Fruit fly (Drosophila melanogaster) whole organism, embryonic: Measurements from ENCODE around the gene Best4.

Experiments
- Bgb ChIP-seq: fragments of 200-800 bp; sonication (Bioruptor generic); IDR thresholded peaks from 2 replicates; pipeline ENCODE4 v1.3.6; 2022; ENCODE audit warnings: missing biosample characterization, missing genetic modification characterization; ENCODE audit not compliant: partially characterized antibody
- CG14860 ChIP-seq: fragments of 200-800 bp; sonication (Bioruptor generic); IDR thresholded peaks from 3 replicates; pipeline ENCODE4 v1.3.6; 2022; ENCODE audit warnings: missing biosample characterization, missing genetic modification characterization; ENCODE audit not compliant: partially characterized antibody
- CG15269 ChIP-seq: fragments of 200-800 bp; sonication (Bioruptor generic); optimal IDR thresholded peaks from 2 replicates; lab custom pipeline; 2018; ENCODE audit warnings: missing biosample characterization, mild to moderate bottlenecking, missing genetic modification characterization, moderate library complexity
- CG2199 ChIP-seq: fragments of 200-800 bp; sonication (Bioruptor generic); IDR thresholded peaks from 3 replicates; pipeline ENCODE4 v1.3.6; 2022; ENCODE audit warnings: missing biosample characterization, missing genetic modification characterization
- CG33557 ChIP-seq: fragments of 200-800 bp; sonication (Bioruptor generic); optimal IDR thresholded peaks from 2 replicates; lab custom pipeline; 2019; ENCODE audit warnings: missing biosample characterization, mild to moderate bottlenecking, missing genetic modification characterization, moderate library complexity
- CG5245 ChIP-seq: fragments of 200-800 bp; sonication (Bioruptor generic); optimal IDR thresholded peaks from 3 replicates; lab custom pipeline; 2016; ENCODE audit warnings: missing biosample characterization, missing genetic modification characterization
- CG6175 ChIP-seq: fragments of 200-800 bp; sonication (Bioruptor generic); IDR thresholded peaks from 3 replicates; pipeline ENCODE4 v1.3.6; 2022; ENCODE audit warnings: missing biosample characterization, missing genetic modification characterization
- CG6854 ChIP-seq: fragments of 200-800 bp; sonication (Bioruptor generic); optimal IDR thresholded peaks from 3 replicates; lab custom pipeline; 2017; ENCODE audit warnings: missing biosample characterization, mild to moderate bottlenecking, missing genetic modification characterization
- CG7745 ChIP-seq: fragments of 200-800 bp; sonication (Bioruptor generic); optimal IDR thresholded peaks from 2 replicates; lab custom pipeline; 2018; ENCODE audit warnings: missing biosample characterization, mild to moderate bottlenecking, missing genetic modification characterization, moderate library complexity
- CG9727 ChIP-seq: fragments of 200-800 bp; sonication (Bioruptor generic); optimal IDR thresholded peaks from 3 replicates; lab custom pipeline; 2017; ENCODE audit warnings: missing biosample characterization, mild to moderate bottlenecking, missing genetic modification characterization
- CG9932 ChIP-seq: fragments of 200-800 bp; sonication (Bioruptor generic); IDR thresholded peaks from 2 replicates; pipeline ENCODE4 v1.3.6; 2022; ENCODE audit warnings: missing biosample characterization, missing genetic modification characterization
- D ChIP-seq, 2 experiments: fragments of 200-800 bp in 1 of 2; fragments of >200 bp in 1 of 2; sonication (Bioruptor generic) in 1 of 2; optimal IDR thresholded peaks; 2 replicates in 1 of 2; 3 replicates in 1 of 2; lab custom pipeline; 2017; ENCODE audit warnings: mild to moderate bottlenecking in 1 of 2, missing biosample characterization in 1 of 2, missing genetic modification characterization in 1 of 2, missing genetic modification reagents in 1 of 2
- Dbx ChIP-seq: fragments of 200-800 bp; sonication (Bioruptor generic); IDR thresholded peaks from 3 replicates; pipeline ENCODE4 v1.3.6; 2022; ENCODE audit warnings: missing biosample characterization, missing genetic modification characterization
- Deaf1 ChIP-seq: fragments of 200-800 bp; optimal IDR thresholded peaks from 3 replicates; lab custom pipeline; 2019; ENCODE audit warnings: missing biosample characterization, mild to moderate bottlenecking, missing genetic modification characterization, moderate library complexity
- HLH3B ChIP-seq: fragments of 200-800 bp; sonication (Bioruptor generic); IDR thresholded peaks from 2 replicates; pipeline ENCODE4 v1.3.6; 2022; ENCODE audit warnings: missing biosample characterization, missing genetic modification characterization
- HLHmδ ChIP-seq: fragments of 200-800 bp; sonication (Bioruptor generic); optimal IDR thresholded peaks from 2 replicates; lab custom pipeline; 2018; ENCODE audit warnings: missing biosample characterization, mild to moderate bottlenecking, missing genetic modification characterization, moderate library complexity
- Hr51 ChIP-seq, 2 experiments: fragments of 200-800 bp; sonication (Bioruptor generic); optimal IDR thresholded peaks; 2 replicates in 1 of 2; 3 replicates in 1 of 2; lab custom pipeline; 2016 to 2018; ENCODE audit warnings: missing biosample characterization in 2 of 2, missing genetic modification characterization in 2 of 2, mild to moderate bottlenecking in 1 of 2, moderate library complexity in 1 of 2
- Jarid2 ChIP-seq: fragments of 200-800 bp; sonication (Bioruptor generic); optimal IDR thresholded peaks from 3 replicates; lab custom pipeline; 2017; ENCODE audit warnings: mild to moderate bottlenecking, missing biosample characterization, missing genetic modification reagents, missing genetic modification characterization
- Mad ChIP-seq: fragments of 200-800 bp; sonication (Bioruptor generic); optimal IDR thresholded peaks from 2 replicates; lab custom pipeline; 2016; ENCODE audit warnings: missing biosample characterization, missing genetic modification characterization
- Med ChIP-seq: fragments of 200-800 bp; sonication (Bioruptor generic); peaks from one replicate; lab custom pipeline; 2016; ENCODE audit warnings: missing biosample characterization, missing genetic modification characterization, mild to moderate bottlenecking, inconsistent platforms, moderate library complexity
- Myb ChIP-seq: fragments of 200-800 bp; sonication (Bioruptor generic); optimal IDR thresholded peaks from 2 replicates; lab custom pipeline; 2016; ENCODE audit warnings: missing biosample characterization, missing genetic modification characterization
- NC2α ChIP-seq: fragments of 200-800 bp; sonication (Bioruptor generic); optimal IDR thresholded peaks from 2 replicates; lab custom pipeline; 2016; ENCODE audit warnings: missing biosample characterization, missing genetic modification characterization
- Xrp1 ChIP-seq: fragments of 200-800 bp; sonication (Bioruptor generic); IDR thresholded peaks from 2 replicates; pipeline ENCODE4 v1.3.6; 2022; ENCODE audit warnings: missing biosample characterization, missing genetic modification characterization
- abd-A ChIP-seq: fragments of 200-800 bp; sonication (Bioruptor generic); optimal IDR thresholded peaks from 3 replicates; lab custom pipeline; 2019; ENCODE audit warnings: missing biosample characterization, mild to moderate bottlenecking, missing genetic modification characterization, moderate library complexity
- ac ChIP-seq: fragments of 200-800 bp; sonication (Bioruptor generic); optimal IDR thresholded peaks from 3 replicates; lab custom pipeline; 2017; ENCODE audit warnings: missing biosample characterization, mild to moderate bottlenecking, missing genetic modification characterization
- ara ChIP-seq: fragments of 200-800 bp; sonication (Bioruptor generic); IDR thresholded peaks from 2 replicates; pipeline ENCODE4 v1.3.6; 2022; ENCODE audit warnings: missing biosample characterization, missing genetic modification characterization
- bbx ChIP-seq: fragments of 200-800 bp; sonication (Bioruptor generic); IDR thresholded peaks from 2 replicates; pipeline ENCODE4 v1.3.6; 2022; ENCODE audit warnings: missing biosample characterization, missing genetic modification characterization; ENCODE audit not compliant: partially characterized antibody
- caup ChIP-seq: fragments of 200-800 bp; sonication (Bioruptor generic); optimal IDR thresholded peaks from 3 replicates; lab custom pipeline; 2017; ENCODE audit warnings: missing biosample characterization, mild to moderate bottlenecking, missing genetic modification characterization, moderate library complexity; ENCODE audit not compliant: severe bottlenecking
- cg ChIP-seq: fragments of 200-800 bp; sonication (Bioruptor generic); optimal IDR thresholded peaks from 3 replicates; lab custom pipeline; 2019; ENCODE audit warnings: missing biosample characterization, mild to moderate bottlenecking, missing genetic modification characterization, moderate library complexity
- crol ChIP-seq: fragments of 200-800 bp; sonication (Bioruptor generic); IDR thresholded peaks from 2 replicates; pipeline ENCODE4 v1.3.6; 2022; ENCODE audit warnings: missing biosample characterization, missing genetic modification characterization
- ewg ChIP-seq: fragments of 200-800 bp; sonication (Bioruptor generic); optimal IDR thresholded peaks from 3 replicates; lab custom pipeline; 2017; ENCODE audit warnings: mild to moderate bottlenecking, missing biosample characterization, missing genetic modification reagents, missing genetic modification characterization
- fd102C ChIP-seq: fragments of 200-800 bp; sonication (Bioruptor generic); optimal IDR thresholded peaks from 2 replicates; lab custom pipeline; 2018; ENCODE audit warnings: missing biosample characterization, mild to moderate bottlenecking, missing genetic modification characterization, moderate library complexity
- fru ChIP-seq: fragments of >200 bp; optimal IDR thresholded peaks from 2 replicates; lab custom pipeline; 2017
- her ChIP-seq: fragments of 200-800 bp; sonication (Bioruptor generic); optimal IDR thresholded peaks from 2 replicates; lab custom pipeline; 2016; ENCODE audit warnings: missing biosample characterization, missing genetic modification characterization
- jing ChIP-seq: fragments of 200-800 bp; sonication (Bioruptor generic); optimal IDR thresholded peaks from 2 replicates; lab custom pipeline; 2018; ENCODE audit warnings: missing biosample characterization, mild to moderate bottlenecking, missing genetic modification characterization
- kni ChIP-seq: fragments of 200-800 bp; sonication (Bioruptor generic); optimal IDR thresholded peaks from 3 replicates; lab custom pipeline; 2017; ENCODE audit warnings: mild to moderate bottlenecking, missing biosample characterization, missing genetic modification reagents, missing genetic modification characterization
- lilli ChIP-seq: fragments of 200-800 bp; sonication (Bioruptor generic); optimal IDR thresholded peaks from 3 replicates; lab custom pipeline; 2016; ENCODE audit warnings: missing biosample characterization, missing genetic modification characterization
- nom ChIP-seq: fragments of 200-800 bp; sonication (Bioruptor generic); optimal IDR thresholded peaks from 2 replicates; lab custom pipeline; 2017; ENCODE audit warnings: missing biosample characterization, missing genetic modification characterization, mild to moderate bottlenecking, moderate library complexity, missing genetic modification reagents
- oc ChIP-seq: fragments of 200-800 bp; sonication (Bioruptor generic); optimal IDR thresholded peaks from 2 replicates; lab custom pipeline; 2018; ENCODE audit warnings: missing biosample characterization, mild to moderate bottlenecking, missing genetic modification characterization, moderate library complexity
- odd ChIP-seq: fragments of 200-800 bp; sonication (Bioruptor generic); optimal IDR thresholded peaks from 2 replicates; lab custom pipeline; 2017; ENCODE audit warnings: missing biosample characterization, mild to moderate bottlenecking, missing genetic modification characterization
- pros ChIP-seq: fragments of 200-800 bp; sonication (Bioruptor generic); optimal IDR thresholded peaks from 3 replicates; lab custom pipeline; 2019; ENCODE audit warnings: missing biosample characterization, mild to moderate bottlenecking, missing genetic modification characterization, moderate library complexity
- salm ChIP-seq: fragments of 200-800 bp; sonication (Bioruptor generic); optimal IDR thresholded peaks from 2 replicates; lab custom pipeline; 2018; ENCODE audit warnings: missing biosample characterization, mild to moderate bottlenecking, missing genetic modification characterization
- so ChIP-seq: fragments of 200-800 bp; sonication (Bioruptor generic); IDR thresholded peaks from 3 replicates; pipeline ENCODE4 v1.3.6; 2022; ENCODE audit warnings: missing biosample characterization, missing genetic modification characterization
- sqz ChIP-seq: fragments of 200-800 bp; sonication (Bioruptor generic); optimal IDR thresholded peaks from 3 replicates; lab custom pipeline; 2018; ENCODE audit warnings: missing biosample characterization, mild to moderate bottlenecking, missing genetic modification characterization
- sr ChIP-seq: fragments of 200-800 bp; sonication (Bioruptor generic); IDR thresholded peaks from 3 replicates; pipeline ENCODE4 v1.3.6; 2022; ENCODE audit warnings: missing biosample characterization, missing genetic modification characterization
- zfh1 ChIP-seq: fragments of 200-800 bp; sonication (Bioruptor generic); IDR thresholded peaks from 3 replicates; pipeline ENCODE4 v1.3.6; 2022; ENCODE audit warnings: missing biosample characterization, missing genetic modification characterization

Best4 gene

DNA sequence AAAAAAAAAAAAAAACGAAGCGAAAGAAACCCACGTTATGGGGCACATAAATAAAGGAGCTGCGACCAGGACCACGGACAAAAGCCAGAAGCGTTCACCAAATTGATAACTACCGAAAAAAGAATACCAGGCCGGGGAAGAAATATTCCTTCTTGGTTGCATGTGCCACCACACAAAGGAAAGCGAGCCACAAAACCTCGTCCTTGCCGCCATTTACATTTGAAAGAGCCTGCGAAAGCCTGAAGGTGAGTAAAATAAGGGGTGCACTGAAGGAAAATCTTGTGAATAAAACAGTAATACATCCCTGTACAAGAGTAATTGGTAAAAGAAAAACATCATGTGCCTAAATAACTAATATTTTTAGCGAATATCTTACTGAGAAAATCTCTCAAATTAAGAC lies 35.9 kb downstream of the Best4 start (continued):
- no peak for TF ChIP-seq CG5245 (GFP tag; lab: Kevin White, UChicago)
- no peak for TF ChIP-seq sr (GFP tag; lab: Robert Waterston, UW)
- no peak for TF ChIP-seq caup (GFP tag; lab: Kevin White, UChicago)
- no peak for TF ChIP-seq ewg (GFP tag; lab: Kevin White, UChicago)
- no peak for TF ChIP-seq CG9932 (GFP tag; lab: Robert Waterston, UW)
- TF ChIP-seq, all 482 proteins: peak for 8

DNA sequence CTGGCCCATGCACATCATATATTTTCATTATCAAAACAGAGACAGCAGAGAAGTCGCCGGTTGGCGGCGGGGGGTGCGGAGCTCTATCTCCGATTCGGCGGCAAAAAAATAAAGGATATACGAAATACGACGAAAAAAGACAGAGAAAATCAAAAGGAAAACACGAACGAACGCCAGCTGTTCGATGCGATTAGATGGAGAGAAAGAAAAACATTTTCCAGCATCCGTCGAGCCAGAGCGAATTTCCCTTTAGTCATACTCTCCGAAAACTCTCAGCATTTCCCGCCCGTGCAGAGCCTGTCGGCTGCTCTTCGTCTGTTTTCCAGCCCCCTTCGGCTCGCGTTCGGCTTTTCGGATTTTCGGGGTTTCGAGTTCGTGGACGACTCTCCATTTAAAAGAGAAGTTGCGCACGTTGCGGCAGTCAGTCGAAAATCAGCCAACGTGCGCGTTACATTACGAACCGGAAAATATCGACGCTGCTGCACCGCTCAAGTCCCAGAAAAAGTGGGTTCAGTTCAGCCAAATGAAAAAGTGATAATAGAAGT lies 37.6 kb downstream of the Best4 start, which contains the start of gene Toll-6:
Toll-6 (plus strand) TSS at position 416 of the 545 bp plus-strand sequence.
- TF ChIP-seq so (GFP tag; lab: Robert Waterston, UW), result peak; percentile 42; the same call in 1 of the 3 replicates
- 0 out of 3 replicates have a peak, but pooled peaks have one; percentile 27 for TF ChIP-seq sr (GFP tag; lab: Robert Waterston, UW)
- TF ChIP-seq oc, result peak; percentile 10
- TF ChIP-seq Dbx (GFP tag; lab: Robert Waterston, UW), result no peak
- 0 out of 3 replicates have a peak, but pooled peaks have one; percentile 31 for TF ChIP-seq CG14860 (GFP tag; lab: Robert Waterston, UW)
- TF ChIP-seq crol (GFP tag; lab: Robert Waterston, UW), result peak; percentile 70; the same call in 1 of the 2 replicates
- TF ChIP-seq Jarid2 (GFP tag; lab: Kevin White, UChicago), result peak; percentile 97
- TF ChIP-seq bbx (GFP tag; lab: Robert Waterston, UW), result 0 out of 2 replicates have a peak, but pooled peaks have one; percentile 32
- TF ChIP-seq fd102C (GFP tag; lab: Kevin White, UChicago), result peak; percentile 54
- TF ChIP-seq abd-A, result peak; percentile 64
- no peak; the same call in 2 of the 3 replicates for TF ChIP-seq CG2199 (GFP tag; lab: Robert Waterston, UW)
- no peak for TF ChIP-seq CG6175 (GFP tag; lab: Robert Waterston, UW)
- peak; percentile 43 for TF ChIP-seq jing (GFP tag; lab: Kevin White, UChicago)
- TF ChIP-seq ara (GFP tag; lab: Robert Waterston, UW), result no peak
- peak; percentile 68 for TF ChIP-seq kni (GFP tag; lab: Kevin White, UChicago)
- peak; percentile 11 for TF ChIP-seq lilli (GFP tag; lab: Kevin White, UChicago)
- peak; percentile 22; the same call in 1 of the 2 replicates for TF ChIP-seq Bgb (GFP tag; lab: Robert Waterston, UW)
- TF ChIP-seq HLHmδ (GFP tag; lab: Kevin White, UChicago), result peak; percentile 38
- TF ChIP-seq ac (GFP tag; lab: Kevin White, UChicago), result peak; percentile 35
- TF ChIP-seq pros (GFP tag; lab: Kevin White, UChicago), result peak; percentile 94
- peak; percentile 9 for TF ChIP-seq her (GFP tag; lab: Kevin White, UChicago)
- 0 out of 3 replicates have a peak, but pooled peaks have one; percentile 39 for TF ChIP-seq zfh1 (GFP tag; lab: Robert Waterston, UW)
- TF ChIP-seq cg (GFP tag; lab: Kevin White, UChicago), result peak; percentile 40
- TF ChIP-seq fru, result no peak
- TF ChIP-seq Myb (GFP tag; lab: Kevin White, UChicago), result no peak
- no peak for TF ChIP-seq D (optimal IDR thresholded peaks at IDR 0.05; lab: Kevin White, UChicago)
- peak; percentile 18 for TF ChIP-seq D (GFP tag; optimal IDR thresholded peaks at IDR 0.05; lab: Kevin White, UChicago)
- TF ChIP-seq Xrp1 (GFP tag; lab: Robert Waterston, UW), result peak; percentile 18; the same call in 1 of the 2 replicates
- no peak for TF ChIP-seq CG15269 (tag; lab: Kevin White, UChicago)
- TF ChIP-seq CG9727 (GFP tag; lab: Kevin White, UChicago), result peak; percentile 19
- no peak for TF ChIP-seq odd (GFP tag; lab: Kevin White, UChicago)
- TF ChIP-seq Deaf1 (tag; lab: Kevin White, UChicago), result peak; percentile 99
- TF ChIP-seq sqz (GFP tag; lab: Kevin White, UChicago), result peak; percentile 55
- no peak for TF ChIP-seq nom
- no peak for TF ChIP-seq salm (tag; lab: Kevin White, UChicago)
- TF ChIP-seq CG33557, result peak; percentile 3
- no peak for TF ChIP-seq HLH3B (GFP tag; lab: Robert Waterston, UW)
- peak; percentile 82 for TF ChIP-seq Med (GFP tag; lab: Kevin White, UChicago)
- peak; percentile 38 for TF ChIP-seq CG7745 (tag; lab: Kevin White, UChicago)
- TF ChIP-seq Hr51 (GFP tag; optimal IDR thresholded peaks at IDR 0.05; lab: Kevin White, UChicago), result peak in 1 of 2 experiments; percentile 5
- no peak for TF ChIP-seq Mad
- peak; percentile 76 for TF ChIP-seq NC2α (GFP tag; lab: Kevin White, UChicago)
- no peak for TF ChIP-seq CG6854
